Worm (Caenorhabditis elegans) whole organism, young adult: ENCODE results near the gene F18E3.12.

Source experiments
- D2030.7 ChIP-seq: fragments of 200-800 bp; sonication (Bioruptor generic); IDR thresholded peaks from 2 replicates; pipeline ENCODE4 v1.3.6; 2022; ENCODE audit warnings: missing genetic modification reagents, missing genetic modification characterization, missing compliant biosample characterization
- F49E8.2 ChIP-seq: sonication (generic microtip); optimal IDR thresholded peaks from 3 replicates; lab custom pipeline; 2017; ENCODE audit warnings: missing genetic modification characterization, mild to moderate bottlenecking, missing compliant biosample characterization, antibody characterized with exemption, moderate library complexity; ENCODE audit not compliant: insufficient read depth
- ama-1 ChIP-seq, 3 experiments: fragments of 150-350 bp in 1 of 3; sonication (generic microtip) in 2 of 3; optimal IDR thresholded peaks; 2 replicates each; lab custom pipeline; 2014 to 2018; ENCODE audit warnings: missing biosample characterization in 2 of 3, missing genetic modification characterization in 2 of 3, missing genetic modification reagents in 2 of 3
- aptf-2 ChIP-seq: fragments of 200-800 bp; sonication (Bioruptor generic); conservative IDR thresholded peaks from 2 replicates; pipeline ENCODE4 v1.3.6; 2022; ENCODE audit warnings: missing genetic modification reagents, missing genetic modification characterization, missing compliant biosample characterization
- attf-6 ChIP-seq: fragments of 200-800 bp; sonication (Bioruptor generic); IDR thresholded peaks from 2 replicates; pipeline ENCODE4 v1.3.6; 2022; ENCODE audit warnings: missing genetic modification reagents, missing genetic modification characterization, missing compliant biosample characterization
- cebp-2 ChIP-seq: fragments of 200-800 bp; sonication (Bioruptor generic); IDR thresholded peaks from 2 replicates; pipeline ENCODE4 v1.3.6; 2022; ENCODE audit warnings: missing genetic modification characterization, missing compliant biosample characterization
- ceh-58 ChIP-seq: fragments of 200-800 bp; sonication (Bioruptor generic); IDR thresholded peaks from 2 replicates; pipeline ENCODE4 v1.3.6; 2022; ENCODE audit warnings: missing genetic modification characterization, missing compliant biosample characterization
- efl-1 ChIP-seq: fragments of 150-350 bp; optimal IDR thresholded peaks from 2 replicates; lab custom pipeline; 2014; ENCODE audit warnings: missing biosample characterization, missing genetic modification reagents, missing genetic modification characterization
- nfya-1 ChIP-seq: sonication (generic microtip); optimal IDR thresholded peaks from 2 replicates; lab custom pipeline; 2017; ENCODE audit warnings: antibody characterized with exemption, missing compliant biosample characterization, missing genetic modification characterization, borderline replicate concordance; ENCODE audit not compliant: insufficient read depth
- nhr-27 ChIP-seq: fragments of 200-800 bp; sonication (Bioruptor generic); optimal IDR thresholded peaks from 2 replicates; lab custom pipeline; 2018; ENCODE audit warnings: mild to moderate bottlenecking, missing genetic modification characterization, moderate library complexity, missing compliant biosample characterization
- nhr-90 ChIP-seq: sonication (generic microtip); optimal IDR thresholded peaks from 2 replicates; lab custom pipeline; 2016; ENCODE audit warnings: missing genotype, mild to moderate bottlenecking, missing genetic modification characterization, missing compliant biosample characterization
- snpc-4 ChIP-seq, 5 experiments: fragments of 150-350 bp in 1 of 5; sonication (generic microtip) in 4 of 5; optimal IDR thresholded peaks; 2 replicates each; lab custom pipeline; 2014 to 2018; ENCODE audit warnings: missing genetic modification characterization in 5 of 5, missing biosample characterization in 3 of 5, antibody characterized with exemption in 2 of 5, mild to moderate bottlenecking in 2 of 5, missing compliant biosample characterization in 2 of 5, missing genotype in 2 of 5, moderate library complexity in 2 of 5, missing genetic modification reagents in 1 of 5

DNA sequence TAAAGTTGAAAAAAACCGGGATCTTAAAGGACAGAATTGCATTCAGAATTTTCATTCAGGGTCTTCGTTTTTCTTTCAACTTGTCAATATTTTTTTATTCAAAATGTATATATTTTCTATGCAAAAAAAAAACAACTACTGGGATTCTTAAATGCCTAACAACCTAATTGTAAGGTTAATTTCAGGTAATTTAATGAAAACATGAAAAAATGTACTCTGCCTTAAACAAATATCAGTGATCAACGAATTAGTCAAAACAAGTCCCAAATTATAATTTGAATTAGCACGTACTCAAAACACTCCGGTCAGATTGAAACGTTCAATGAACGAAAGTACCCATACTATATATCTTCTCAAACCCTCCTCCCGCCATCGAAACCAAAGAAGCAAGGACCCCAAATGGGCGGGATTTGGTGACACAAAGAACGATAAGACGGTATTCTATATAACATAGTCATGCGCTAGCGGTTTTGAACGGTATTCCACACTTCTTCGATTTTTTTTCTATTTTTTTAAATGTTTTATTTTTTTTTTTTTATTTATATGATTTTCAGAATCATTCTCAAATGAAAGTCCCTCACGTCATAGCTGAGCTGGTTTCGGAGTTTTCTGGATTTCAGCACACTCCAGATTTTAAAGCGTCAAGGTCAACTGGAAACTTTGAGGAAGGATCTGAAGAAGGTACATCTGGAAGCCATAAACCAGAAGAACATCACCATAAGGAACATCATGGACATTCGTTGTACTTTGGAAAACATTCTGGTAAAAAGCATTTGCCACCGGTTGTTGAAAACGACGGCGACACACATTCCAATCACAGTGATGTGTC is 20.8 kb downstream of the F18E3.12 start, which contains the start of the genes ddo-2 and F25E5.8:
- TF ChIP-seq aptf-2 (no peak), ama-1 (optimal IDR thresholded peaks at IDR 0.05; lab: Kevin White, UChicago) (peak; percentile 71), ama-1 (GFP tag; optimal IDR thresholded peaks at IDR 0.05; lab: Kevin White, UChicago) (no peak), attf-6 (GFP tag; lab: Robert Waterston, UW) (no peak), nhr-27 (tag; lab: Kevin White, UChicago) (no peak), snpc-4 (GFP tag; optimal IDR thresholded peaks at IDR 0.05; lab: Kevin White, UChicago) (no peak), snpc-4 (tag; optimal IDR thresholded peaks at IDR 0.05; lab: Kevin White, UChicago) (no peak), F49E8.2 (tag; lab: Kevin White, UChicago) (no peak), cebp-2 (GFP tag; lab: Robert Waterston, UW) (no peak), D2030.7 (GFP tag; lab: Robert Waterston, UW) (no peak), efl-1 (GFP tag; lab: Kevin White, UChicago) (no peak), ceh-58 (GFP tag; lab: Robert Waterston, UW) (no peak), nfya-1 (no peak), nhr-90 (no peak)
